Fruit fly (Drosophila melanogaster): ENCODE data around the gene lectin-37Da.

DNA sequence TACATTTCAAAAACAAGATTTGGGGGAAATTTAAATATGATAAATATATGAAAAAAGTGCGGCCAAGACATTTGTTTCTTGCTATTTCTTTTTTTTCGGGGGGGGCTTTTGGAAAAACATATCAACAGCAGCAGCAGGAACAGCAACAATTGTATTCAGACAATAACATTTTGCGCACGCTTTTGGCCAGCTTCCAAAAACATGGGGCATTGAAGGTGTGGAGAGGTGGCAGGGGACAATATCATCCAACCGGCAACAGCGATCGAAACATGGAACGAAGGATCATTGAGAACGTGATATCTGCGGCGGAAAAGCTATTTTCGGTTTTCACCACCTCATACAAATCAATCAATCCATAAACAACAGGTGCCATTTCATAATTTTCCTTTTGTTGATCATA lies 16.2 kb upstream of the lectin-37Da start:
- no peak for TF ChIP-seq CG8478 (optimal IDR thresholded peaks at IDR 0.05)
- no peak for TF ChIP-seq CTCF (optimal IDR thresholded peaks at IDR 0.05)
